Fruit fly (Drosophila melanogaster): ENCODE data around the gene CG43074.

- TF ChIP-seq CG3919 (GFP tag; optimal IDR thresholded peaks at IDR 0.05) (no peak), OdsH (GFP tag; optimal IDR thresholded peaks at IDR 0.05) (no peak), Hr39 (GFP tag; optimal IDR thresholded peaks at IDR 0.05) (no peak), Lpt (GFP tag; optimal IDR thresholded peaks at IDR 0.05) (no peak), dsx (GFP tag; optimal IDR thresholded peaks at IDR 0.05; ENCODE audit: poor library complexity, severe bottlenecking) (no peak)
Measured at dm6 chr3L:3451774-3452173, 32.7 kb downstream of the CG43074 start.
